Fruit fly (Drosophila melanogaster): ENCODE data around the gene Ipp.

- TF ChIP-seq h (GFP tag; optimal IDR thresholded peaks at IDR 0.05) (no peak), psq (GFP tag; optimal IDR thresholded peaks at IDR 0.05) (no peak), dl (GFP tag; optimal IDR thresholded peaks at IDR 0.05; ENCODE audit: insufficient read depth in 1 of 2, partially characterized antibody in 2 of 2) (no peak), CrebA (GFP tag; optimal IDR thresholded peaks at IDR 0.05; ENCODE audit: borderline replicate concordance) (no peak), Rel (GFP tag; optimal IDR thresholded peaks at IDR 0.05) (no peak), Rel (tag; optimal IDR thresholded peaks at IDR 0.05) (no peak), tai (GFP tag; optimal IDR thresholded peaks at IDR 0.05) (no peak), Abd-B (GFP tag; optimal IDR thresholded peaks at IDR 0.05) (no peak)
Observed at dm6 chr3R:13949571-13949970, 9.0 kb upstream of the Ipp start.
